Fruit fly (Drosophila melanogaster) whole organism, wandering third instar larva: Measurements from ENCODE around the gene CG8915.

Source experiments
- Abd-B ChIP-seq: fragments of >200 bp; optimal IDR thresholded peaks from 2 replicates; lab custom pipeline; 2017; ENCODE audit warnings: missing biosample characterization, missing genetic modification characterization
- CG32264 ChIP-seq: fragments of 200-800 bp; sonication (Bioruptor generic); optimal IDR thresholded peaks from 2 replicates; lab custom pipeline; 2016; ENCODE audit warnings: missing biosample characterization, missing genetic modification characterization
- CG9705 ChIP-seq: fragments of 200-800 bp; sonication (Bioruptor generic); optimal IDR thresholded peaks from 2 replicates; lab custom pipeline; 2018; ENCODE audit warnings: missing biosample characterization, mild to moderate bottlenecking, missing genetic modification characterization
- CrebA ChIP-seq: fragments of 200-800 bp; sonication (Bioruptor generic); optimal IDR thresholded peaks from 2 replicates; lab custom pipeline; 2016; ENCODE audit warnings: missing biosample characterization, mild to moderate bottlenecking, missing genetic modification characterization, borderline replicate concordance
- Dfd ChIP-seq: fragments of >200 bp; optimal IDR thresholded peaks from 2 replicates; lab custom pipeline; 2017; ENCODE audit warnings: missing biosample characterization, missing genetic modification characterization
- Dif ChIP-seq: fragments of 200-275, 200-300 bp; sonication (Bioruptor generic); optimal IDR thresholded peaks from 2 replicates; lab custom pipeline; 2018; ENCODE audit warnings: missing biosample characterization, missing genetic modification characterization; ENCODE audit not compliant: partially characterized antibody
- GATAd ChIP-seq: sonication (Bioruptor generic); optimal IDR thresholded peaks from 2 replicates; lab custom pipeline; 2016; ENCODE audit warnings: missing biosample characterization, missing genetic modification characterization
- HLH106 ChIP-seq: fragments of 200-800 bp; optimal IDR thresholded peaks from 3 replicates; lab custom pipeline; 2019; ENCODE audit warnings: missing biosample characterization, mild to moderate bottlenecking, missing genetic modification characterization, moderate library complexity
- Hnf4 ChIP-seq: fragments of 200-800 bp; sonication (Bioruptor generic); optimal IDR thresholded peaks from 2 replicates; lab custom pipeline; 2016; ENCODE audit warnings: missing biosample characterization, mild to moderate bottlenecking, missing genetic modification characterization
- Hr78 ChIP-seq: fragments of >200 bp; optimal IDR thresholded peaks from 2 replicates; lab custom pipeline; 2017; ENCODE audit warnings: missing biosample characterization, missing genetic modification characterization
- Hr83 ChIP-seq: fragments of 200-300 bp; sonication (Bioruptor generic); optimal IDR thresholded peaks from 2 replicates; lab custom pipeline; 2016; ENCODE audit warnings: missing biosample characterization, mild to moderate bottlenecking, missing genetic modification characterization, moderate library complexity; ENCODE audit not compliant: poor library complexity, severe bottlenecking
- Jra ChIP-seq: sonication (Bioruptor generic); optimal IDR thresholded peaks from 2 replicates; lab custom pipeline; 2016; ENCODE audit warnings: missing biosample characterization, missing genetic modification characterization
- Mio ChIP-seq: sonication (Bioruptor generic); optimal IDR thresholded peaks from 2 replicates; lab custom pipeline; 2016; ENCODE audit warnings: missing biosample characterization, missing genetic modification characterization
- N ChIP-seq: fragments of >200 bp; optimal IDR thresholded peaks from 2 replicates; lab custom pipeline; 2018; ENCODE audit warnings: missing biosample characterization, missing external identifiers, missing genetic modification characterization
- OdsH ChIP-seq: fragments of 200-800 bp; sonication (Bioruptor generic); optimal IDR thresholded peaks from 2 replicates; lab custom pipeline; 2016; ENCODE audit warnings: missing biosample characterization, mild to moderate bottlenecking, missing genetic modification characterization
- Rel ChIP-seq, 2 experiments: fragments of 200-800 bp; sonication (Bioruptor generic) in 1 of 2; optimal IDR thresholded peaks; 2 replicates in 1 of 2; 3 replicates in 1 of 2; lab custom pipeline; 2016 to 2019; ENCODE audit warnings: mild to moderate bottlenecking in 2 of 2, missing biosample characterization in 2 of 2, missing genetic modification characterization in 2 of 2, moderate library complexity in 1 of 2
- Sp1 ChIP-seq: fragments of 200-800 bp; sonication (Bioruptor generic); optimal IDR thresholded peaks from 3 replicates; lab custom pipeline; 2019; ENCODE audit warnings: missing biosample characterization, mild to moderate bottlenecking, missing genetic modification characterization, moderate library complexity
- Vsx2 ChIP-seq: fragments of 200-300, 225-300 bp; sonication (Bioruptor generic); optimal IDR thresholded peaks from 2 replicates; lab custom pipeline; 2018; ENCODE audit warnings: missing biosample characterization, missing genetic modification characterization; ENCODE audit not compliant: partially characterized antibody
- br ChIP-seq: fragments of 200-800 bp; sonication (Bioruptor generic); optimal IDR thresholded peaks from 2 replicates; lab custom pipeline; 2016; ENCODE audit warnings: missing biosample characterization, missing genetic modification characterization
- brk ChIP-seq: fragments of 200-800 bp; sonication (Bioruptor generic); optimal IDR thresholded peaks from 2 replicates; lab custom pipeline; 2016; ENCODE audit warnings: missing biosample characterization, mild to moderate bottlenecking, missing genetic modification characterization
- dl ChIP-seq, 2 experiments: fragments of 175-275, 200-275 bp in 1 of 2; fragments of 200-275 bp in 1 of 2; sonication (Bioruptor generic); optimal IDR thresholded peaks; lab custom pipeline; 2018; ENCODE audit warnings: mild to moderate bottlenecking in 2 of 2, missing biosample characterization in 2 of 2, missing genetic modification characterization in 2 of 2, moderate library complexity in 2 of 2; ENCODE audit not compliant: partially characterized antibody in 2 of 2, insufficient read depth in 1 of 2
- dmrt93B ChIP-seq: fragments of 200-800 bp; sonication (Bioruptor generic); optimal IDR thresholded peaks from 2 replicates; lab custom pipeline; 2018; ENCODE audit warnings: missing biosample characterization, mild to moderate bottlenecking, missing genetic modification characterization
- dsf ChIP-seq: sonication (Bioruptor generic); optimal IDR thresholded peaks from 2 replicates; lab custom pipeline; 2016; ENCODE audit warnings: missing biosample characterization, missing genetic modification characterization, borderline replicate concordance
- ey ChIP-seq: fragments of 200-800 bp; sonication (Bioruptor generic); optimal IDR thresholded peaks from 2 replicates; lab custom pipeline; 2016; ENCODE audit warnings: missing biosample characterization, missing genetic modification characterization
- foxo ChIP-seq, 2 experiments: fragments of 200-800 bp; sonication (Bioruptor generic); optimal IDR thresholded peaks; 2 replicates in 1 of 2; 3 replicates in 1 of 2; lab custom pipeline; 2016 to 2017; ENCODE audit warnings: missing biosample characterization in 2 of 2, missing genetic modification characterization in 2 of 2
- fru ChIP-seq: fragments of 200-800 bp; sonication (Bioruptor generic); optimal IDR thresholded peaks from 3 replicates; lab custom pipeline; 2016; ENCODE audit warnings: missing biosample characterization, mild to moderate bottlenecking, missing genetic modification characterization
- h ChIP-seq: fragments of 200-800 bp; sonication (Bioruptor generic); optimal IDR thresholded peaks from 3 replicates; lab custom pipeline; 2016; ENCODE audit warnings: missing biosample characterization, mild to moderate bottlenecking, missing genetic modification characterization
- jim ChIP-seq: fragments of 175-275, 200-325 bp; sonication (Bioruptor generic); optimal IDR thresholded peaks from 2 replicates; lab custom pipeline; 2016; ENCODE audit warnings: missing biosample characterization, mild to moderate bottlenecking, missing genetic modification characterization
- lola ChIP-seq: fragments of >200 bp; optimal IDR thresholded peaks from 2 replicates; lab custom pipeline; 2017; ENCODE audit warnings: missing biosample characterization, missing genetic modification characterization
- psq ChIP-seq: fragments of 200-800 bp; sonication (Bioruptor generic); optimal IDR thresholded peaks from 3 replicates; lab custom pipeline; 2017; ENCODE audit warnings: missing biosample characterization, mild to moderate bottlenecking, missing genetic modification characterization, moderate library complexity
- rgr ChIP-seq: fragments of 200-800 bp; sonication (Bioruptor generic); optimal IDR thresholded peaks from 3 replicates; lab custom pipeline; 2016; ENCODE audit warnings: missing biosample characterization, mild to moderate bottlenecking, missing genetic modification characterization
- sage ChIP-seq: fragments of 200-800 bp; sonication (Bioruptor generic); optimal IDR thresholded peaks from 2 replicates; lab custom pipeline; 2016; ENCODE audit warnings: missing biosample characterization, mild to moderate bottlenecking, missing genetic modification characterization
- sv ChIP-seq: fragments of 200-800 bp; sonication (Bioruptor generic); optimal IDR thresholded peaks from 3 replicates; lab custom pipeline; 2016; ENCODE audit warnings: missing biosample characterization, missing genetic modification characterization
- tai ChIP-seq: sonication (Bioruptor generic); optimal IDR thresholded peaks from 2 replicates; lab custom pipeline; 2016; ENCODE audit warnings: missing biosample characterization, missing genetic modification characterization
- usp ChIP-seq: fragments of >200 bp; optimal IDR thresholded peaks from 2 replicates; lab custom pipeline; 2017; ENCODE audit warnings: missing biosample characterization, missing genetic modification characterization
- woc ChIP-seq: sonication (Bioruptor generic); optimal IDR thresholded peaks from 2 replicates; lab custom pipeline; 2016; ENCODE audit warnings: missing biosample characterization, mild to moderate bottlenecking, missing genetic modification characterization

CG8915 gene

dm6 chrX:17244854-17245253 is at the start of gene CG8915:
TSS of gene CG8915 (minus strand) at chrX:17245001.
- TF ChIP-seq GATAd (GFP tag; lab: Kevin White, UChicago) (no peak), rgr (GFP tag; lab: Kevin White, UChicago) (peak; percentile 32)

DNA sequence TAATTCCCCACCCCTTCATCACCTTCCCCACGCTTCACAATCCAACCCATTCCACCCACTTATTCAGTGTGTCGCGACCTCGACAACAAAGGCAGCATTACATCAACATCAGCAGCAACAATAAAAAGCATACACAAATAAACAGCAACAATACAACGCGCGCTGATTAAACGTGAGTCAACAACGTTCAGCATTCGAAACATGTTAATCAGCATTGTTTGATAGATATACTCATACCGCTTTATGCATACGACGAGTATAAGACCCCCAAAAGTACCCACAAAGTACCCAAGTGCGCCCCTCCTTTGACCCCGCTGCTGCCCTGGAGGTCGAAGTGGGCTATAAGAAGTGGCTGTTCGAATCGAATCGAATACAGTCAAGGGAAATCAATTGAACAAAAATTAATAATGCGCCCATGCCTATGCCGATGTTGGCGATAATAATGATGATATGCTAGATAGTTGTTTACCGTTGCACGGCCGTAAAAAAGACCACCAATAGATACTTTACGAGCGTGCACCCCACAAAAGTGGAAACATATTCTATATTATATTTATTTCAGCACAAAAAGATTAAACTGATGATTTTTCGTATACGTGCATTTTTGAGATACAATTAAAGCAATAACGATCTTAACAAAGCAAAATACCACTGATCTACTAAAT is 49.5 kb upstream of the CG8915 start:
- TF ChIP-seq Rel (GFP tag; optimal IDR thresholded peaks at IDR 0.05; lab: Kevin White, UChicago) (no peak), Rel (tag; optimal IDR thresholded peaks at IDR 0.05; lab: Kevin White, UChicago) (peak; percentile 19), Abd-B (GFP tag; lab: Kevin White, UChicago) (no peak), ey (no peak), Hr78 (no peak), dl (GFP tag; optimal IDR thresholded peaks at IDR 0.05; lab: Kevin White, UChicago; ENCODE audit: insufficient read depth in 1 of 2, partially characterized antibody in 2 of 2) (no peak), usp (GFP tag; lab: Kevin White, UChicago) (no peak), jim (no peak)
- TF ChIP-seq, all 38 proteins: peak for 1

dm6 chrX:17293385-17293784 is 48.6 kb upstream of the CG8915 start:
- TF ChIP-seq Dif = no peak
- no peak for TF ChIP-seq dsf (GFP tag; lab: Kevin White, UChicago)
- TF ChIP-seq GATAd (GFP tag; lab: Kevin White, UChicago) = no peak
- TF ChIP-seq OdsH = peak; percentile 36
- peak; percentile 45 for TF ChIP-seq HLH106 (tag; lab: Kevin White, UChicago)
- no peak for TF ChIP-seq jim
- TF ChIP-seq sv (GFP tag; lab: Kevin White, UChicago) = peak; percentile 3
- TF ChIP-seq foxo (GFP tag; optimal IDR thresholded peaks at IDR 0.05; lab: Kevin White, UChicago) = peak in 1 of 2 experiments; percentile 36
- no peak for TF ChIP-seq N (GFP tag; lab: Kevin White, UChicago)
- TF ChIP-seq Hnf4 = peak; percentile 1

DNA sequence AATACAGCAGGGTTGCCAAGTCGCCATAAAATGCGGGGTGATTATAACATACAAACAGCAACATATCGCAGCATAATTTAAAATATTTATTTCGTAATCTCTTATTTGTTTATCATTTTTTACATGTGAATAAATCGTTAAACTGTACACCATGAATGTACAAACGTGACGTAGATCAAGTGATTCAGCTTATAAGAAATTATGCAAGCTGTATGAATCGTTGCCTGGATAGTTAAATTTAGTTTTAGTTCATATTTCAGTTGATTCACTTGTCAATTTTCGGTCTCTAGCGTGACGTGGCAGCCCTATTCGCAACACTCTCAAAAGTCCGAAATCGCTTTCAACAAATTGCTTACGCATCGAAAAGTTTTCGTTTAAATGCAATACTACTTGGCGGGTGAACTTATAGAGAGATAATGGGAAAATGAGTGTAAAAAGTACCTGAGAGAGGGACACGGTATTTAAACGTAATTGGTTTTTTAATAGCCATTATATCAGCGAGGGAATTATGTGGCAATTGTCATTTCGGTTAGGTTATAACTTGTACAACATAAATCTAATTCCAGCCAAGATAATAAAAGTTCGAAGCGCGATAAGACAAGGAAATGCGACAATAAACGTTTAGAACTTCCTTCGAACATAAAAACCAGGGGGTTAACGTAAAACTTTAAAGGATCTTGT is 47.4 kb upstream of the CG8915 start:
- TF ChIP-seq br (GFP tag; lab: Kevin White, UChicago) (peak; percentile 77), CrebA (GFP tag; lab: Kevin White, UChicago) (no peak), rgr (GFP tag; lab: Kevin White, UChicago) (peak; percentile 75), dmrt93B (GFP tag; lab: Kevin White, UChicago) (peak; percentile 45), jim (no peak), brk (GFP tag; lab: Kevin White, UChicago) (peak; percentile 1), HLH106 (tag; lab: Kevin White, UChicago) (peak; percentile 77), lola (GFP tag; lab: Kevin White, UChicago) (no peak), psq (GFP tag; lab: Kevin White, UChicago) (peak; percentile 47), CG9705 (peak; percentile 21), Mio (GFP tag; lab: Kevin White, UChicago) (no peak), woc (GFP tag; lab: Kevin White, UChicago) (no peak), fru (GFP tag; lab: Kevin White, UChicago) (peak; percentile 71), sv (GFP tag; lab: Kevin White, UChicago) (no peak), tai (GFP tag; lab: Kevin White, UChicago) (no peak), OdsH (peak; percentile 50), GATAd (GFP tag; lab: Kevin White, UChicago) (no peak), N (GFP tag; lab: Kevin White, UChicago) (no peak), Hr83 (GFP tag; lab: Kevin White, UChicago) (no peak), Vsx2 (GFP tag; lab: Kevin White, UChicago) (no peak), CG32264 (GFP tag; lab: Kevin White, UChicago) (peak; percentile 30), ey (peak; percentile 62), h (GFP tag; lab: Kevin White, UChicago) (peak; percentile 75), Jra (GFP tag; lab: Kevin White, UChicago) (peak; percentile 15), Dfd (GFP tag; lab: Kevin White, UChicago) (no peak), sage (GFP tag; lab: Kevin White, UChicago) (peak; percentile 0), Rel (GFP tag; optimal IDR thresholded peaks at IDR 0.05; lab: Kevin White, UChicago) (no peak), Rel (tag; optimal IDR thresholded peaks at IDR 0.05; lab: Kevin White, UChicago) (peak; percentile 11), Sp1 (peak; percentile 70), Hr78 (no peak), Hnf4 (peak; percentile 66), foxo (GFP tag; optimal IDR thresholded peaks at IDR 0.05; lab: Kevin White, UChicago) (peak; percentile 5 to 80), usp (GFP tag; lab: Kevin White, UChicago) (no peak)
